Worm (Caenorhabditis elegans) whole organism, L1 larva: Measurements from ENCODE around the gene pmp-3.

Experiments used
- ceh-88 ChIP-seq: fragments of 200-800 bp; sonication (Bioruptor generic); IDR thresholded peaks from 2 replicates; pipeline ENCODE4 v1.3.6; 2022; ENCODE audit warnings: missing genetic modification characterization, missing compliant biosample characterization
- ces-1 ChIP-seq: fragments of 150-350 bp; optimal IDR thresholded peaks from 2 replicates; lab custom pipeline; 2014; ENCODE audit warnings: missing biosample characterization, missing genetic modification reagents, missing genetic modification characterization
- mef-2 ChIP-seq: fragments of 150-350 bp; optimal IDR thresholded peaks from 2 replicates; lab custom pipeline; 2014; ENCODE audit warnings: missing biosample characterization, missing genetic modification characterization
- nhr-12 ChIP-seq: sonication (generic microtip); optimal IDR thresholded peaks from 2 replicates; lab custom pipeline; 2017; ENCODE audit warnings: missing biosample characterization, missing genetic modification characterization

DNA sequence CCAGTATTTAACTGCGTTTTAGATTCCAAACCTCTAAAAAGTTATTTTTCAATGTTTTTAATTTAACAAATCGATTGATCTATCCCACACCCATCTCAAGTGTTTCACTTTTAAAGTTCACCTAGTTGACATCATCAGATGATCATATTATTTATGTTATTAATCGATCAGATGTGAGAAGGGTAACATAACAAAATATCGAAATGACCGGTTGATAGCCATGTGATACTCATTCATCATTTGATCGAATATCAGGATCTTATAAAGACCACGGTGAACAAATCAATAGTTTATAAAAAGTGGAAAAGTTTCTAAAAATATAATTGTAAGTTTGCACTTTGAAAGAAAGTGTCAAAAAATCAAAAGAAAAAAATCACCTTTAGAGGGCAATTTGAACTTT lies 9.2 kb downstream of the pmp-3 start:
- TF ChIP-seq nhr-12 (tag; lab: Kevin White, UChicago) (no peak), mef-2 (tag; lab: Kevin White, UChicago) (no peak), ces-1 (GFP tag; lab: Kevin White, UChicago) (no peak), ceh-88 (no peak)
